Worm (Caenorhabditis elegans) whole organism, late embryonic: ENCODE results near the gene F56A11.6.

Source experiments
- C38D4.7 ChIP-seq: fragments of 200-800 bp; sonication (Bioruptor generic); optimal IDR thresholded peaks from 2 replicates; lab custom pipeline; 2018; ENCODE audit warnings: mild to moderate bottlenecking, missing genetic modification characterization, moderate library complexity, missing compliant biosample characterization
- F13H6.1 ChIP-seq: sonication (generic microtip); optimal IDR thresholded peaks from 2 replicates; lab custom pipeline; 2016; ENCODE audit warnings: missing genetic modification characterization, missing compliant biosample characterization
- T23F11.4 ChIP-seq: fragments of 200-800 bp; sonication (Bioruptor generic); optimal IDR thresholded peaks from 2 replicates; lab custom pipeline; 2018; ENCODE audit warnings: mild to moderate bottlenecking, missing genetic modification characterization, missing compliant biosample characterization
- ahr-1 ChIP-seq: sonication (generic microtip); optimal IDR thresholded peaks from 2 replicates; lab custom pipeline; 2016; ENCODE audit warnings: missing genetic modification characterization, missing compliant biosample characterization
- ceh-14 ChIP-seq: sonication (generic microtip); optimal IDR thresholded peaks from 2 replicates; lab custom pipeline; 2016; ENCODE audit warnings: missing genotype, missing genetic modification characterization, missing compliant biosample characterization
- ceh-19 ChIP-seq: fragments of 200-800 bp; sonication (Bioruptor generic); optimal IDR thresholded peaks from 2 replicates; lab custom pipeline; 2018; ENCODE audit warnings: mild to moderate bottlenecking, missing genetic modification characterization, missing compliant biosample characterization
- ceh-2 ChIP-seq: sonication (generic microtip); optimal IDR thresholded peaks from 2 replicates; lab custom pipeline; 2016; ENCODE audit warnings: missing genotype, missing genetic modification characterization, missing compliant biosample characterization
- ceh-30 ChIP-seq: fragments of 150-350 bp; optimal IDR thresholded peaks from 2 replicates; lab custom pipeline; 2014; ENCODE audit warnings: missing biosample characterization, missing genetic modification characterization
- ceh-45 ChIP-seq: fragments of 200-800 bp; sonication (Bioruptor generic); IDR thresholded peaks from 2 replicates; pipeline ENCODE4 v1.3.6; 2022; ENCODE audit warnings: missing genetic modification reagents, missing genetic modification characterization, missing compliant biosample characterization
- ceh-6 ChIP-seq: fragments of 200-800 bp; sonication (Bioruptor generic); optimal IDR thresholded peaks from 2 replicates; lab custom pipeline; 2018; ENCODE audit warnings: mild to moderate bottlenecking, missing genetic modification characterization, missing compliant biosample characterization
- ceh-9 ChIP-seq: sonication (generic microtip); optimal IDR thresholded peaks from 2 replicates; lab custom pipeline; 2016; ENCODE audit warnings: mild to moderate bottlenecking, missing genetic modification characterization, inconsistent platforms, missing compliant biosample characterization
- che-1 ChIP-seq: sonication (generic microtip); optimal IDR thresholded peaks from 2 replicates; lab custom pipeline; 2016; ENCODE audit warnings: mild to moderate bottlenecking, missing genetic modification characterization, missing compliant biosample characterization
- elt-2 ChIP-seq: sonication (generic microtip); optimal IDR thresholded peaks from 2 replicates; lab custom pipeline; 2016; ENCODE audit warnings: missing genetic modification reagents, missing genetic modification characterization, missing compliant biosample characterization
- fkh-10 ChIP-seq: fragments of 150-350 bp; optimal IDR thresholded peaks from 2 replicates; lab custom pipeline; 2014; ENCODE audit warnings: missing biosample characterization, missing genetic modification reagents, missing genetic modification characterization
- hlh-13 ChIP-seq: fragments of 200-800 bp; sonication (Bioruptor generic); optimal IDR thresholded peaks from 2 replicates; lab custom pipeline; 2018; ENCODE audit warnings: mild to moderate bottlenecking, missing genetic modification characterization, missing compliant biosample characterization
- hlh-15 ChIP-seq: sonication (generic microtip); optimal IDR thresholded peaks from 2 replicates; lab custom pipeline; 2016; ENCODE audit warnings: missing genetic modification characterization, missing compliant biosample characterization
- hlh-30 ChIP-seq: sonication (generic microtip); optimal IDR thresholded peaks from 2 replicates; lab custom pipeline; 2017; ENCODE audit warnings: antibody characterized with exemption, missing genetic modification characterization, missing compliant biosample characterization; ENCODE audit not compliant: insufficient read depth
- hlh-6 ChIP-seq: sonication (generic microtip); optimal IDR thresholded peaks from 2 replicates; lab custom pipeline; 2016; ENCODE audit warnings: missing genotype, missing genetic modification characterization, missing compliant biosample characterization
- lin-11 ChIP-seq: fragments of 200-800 bp; sonication (Bioruptor generic); optimal IDR thresholded peaks from 2 replicates; lab custom pipeline; 2018; ENCODE audit warnings: mild to moderate bottlenecking, missing genetic modification characterization, missing compliant biosample characterization
- odd-2 ChIP-seq: sonication (generic microtip); optimal IDR thresholded peaks from 2 replicates; lab custom pipeline; 2017; ENCODE audit warnings: antibody characterized with exemption, mild to moderate bottlenecking, missing genetic modification characterization, missing compliant biosample characterization
- pax-1 ChIP-seq: fragments of 150-350 bp; optimal IDR thresholded peaks from 2 replicates; lab custom pipeline; 2014; ENCODE audit warnings: missing biosample characterization, missing genetic modification characterization
- pha-4 ChIP-seq: fragments of 150-350 bp; optimal IDR thresholded peaks from 2 replicates; lab custom pipeline; 2018; ENCODE audit warnings: missing biosample characterization, missing genetic modification reagents, missing genetic modification characterization
- sox-2 ChIP-seq: fragments of 200-800 bp; sonication (Bioruptor generic); IDR thresholded peaks from 2 replicates; pipeline ENCODE4 v1.3.6; 2022; ENCODE audit warnings: missing genetic modification reagents, missing genetic modification characterization, missing compliant biosample characterization
- sox-4 ChIP-seq: sonication (generic microtip); optimal IDR thresholded peaks from 2 replicates; lab custom pipeline; 2017; ENCODE audit warnings: mild to moderate bottlenecking, missing genetic modification characterization, inconsistent platforms, missing compliant biosample characterization
- syd-9 ChIP-seq: sonication (generic microtip); optimal IDR thresholded peaks from 2 replicates; lab custom pipeline; 2016; ENCODE audit warnings: mild to moderate bottlenecking, missing genetic modification characterization, moderate library complexity, missing compliant biosample characterization
- tbx-2 ChIP-seq: sonication (generic microtip); optimal IDR thresholded peaks from 2 replicates; lab custom pipeline; 2016; ENCODE audit warnings: missing genetic modification characterization, missing compliant biosample characterization
- unc-3 ChIP-seq, 2 experiments: fragments of 200-800 bp in 1 of 2; sonication (Bioruptor generic) in 1 of 2; sonication (generic microtip) in 1 of 2; conservative IDR thresholded peaks in 1 of 2; optimal IDR thresholded peaks in 1 of 2; 2 replicates each; pipeline versions ENCODE4 v1.3.6 to Lab custom; 2016 to 2022; ENCODE audit warnings: missing compliant biosample characterization in 2 of 2, missing genetic modification characterization in 2 of 2, missing genetic modification reagents in 1 of 2
- unc-86 ChIP-seq: sonication (generic microtip); optimal IDR thresholded peaks from 2 replicates; lab custom pipeline; 2016; ENCODE audit warnings: missing genetic modification characterization, missing compliant biosample characterization

F56A11.6 gene

DNA sequence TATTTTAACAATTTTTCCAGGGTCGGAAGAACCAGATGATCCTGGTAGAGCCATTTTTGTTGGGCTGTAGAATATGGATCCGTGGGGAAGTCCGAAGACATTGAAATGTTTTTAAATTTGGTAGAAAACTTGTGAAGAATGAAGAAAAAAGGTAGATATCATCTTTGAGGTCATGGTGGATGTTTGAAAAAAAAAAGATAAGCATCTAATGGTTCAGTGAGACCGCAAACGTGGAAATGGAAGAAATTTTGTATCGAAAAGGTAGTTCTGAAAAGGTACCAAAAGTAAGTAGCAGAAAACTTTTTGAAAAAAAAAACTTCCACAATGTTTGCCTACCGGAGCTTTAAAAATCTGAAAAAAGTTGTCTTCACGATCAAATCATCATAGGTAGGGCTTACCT, 21.5 kb upstream of the F56A11.6 start, which contains the start of gene prmt-4:
TSS of gene prmt-4 (minus strand) at position 101 of the 400 bp plus-strand sequence.
- TF ChIP-seq hlh-15 (no peak), ceh-14 (tag; lab: Kevin White, UChicago) (no peak), che-1 (tag; lab: Kevin White, UChicago) (no peak), ceh-45 (no peak), ceh-6 (no peak), unc-3 (GFP tag; conservative IDR thresholded peaks at IDR 0.05; lab: Robert Waterston, UW) (no peak), unc-3 (tag; optimal IDR thresholded peaks at IDR 0.05; lab: Kevin White, UChicago) (no peak), pax-1 (tag; lab: Kevin White, UChicago) (no peak), ceh-30 (no peak), hlh-30 (tag; lab: Kevin White, UChicago) (no peak), hlh-6 (tag; lab: Kevin White, UChicago) (no peak), ceh-9 (tag; lab: Kevin White, UChicago) (no peak)

DNA sequence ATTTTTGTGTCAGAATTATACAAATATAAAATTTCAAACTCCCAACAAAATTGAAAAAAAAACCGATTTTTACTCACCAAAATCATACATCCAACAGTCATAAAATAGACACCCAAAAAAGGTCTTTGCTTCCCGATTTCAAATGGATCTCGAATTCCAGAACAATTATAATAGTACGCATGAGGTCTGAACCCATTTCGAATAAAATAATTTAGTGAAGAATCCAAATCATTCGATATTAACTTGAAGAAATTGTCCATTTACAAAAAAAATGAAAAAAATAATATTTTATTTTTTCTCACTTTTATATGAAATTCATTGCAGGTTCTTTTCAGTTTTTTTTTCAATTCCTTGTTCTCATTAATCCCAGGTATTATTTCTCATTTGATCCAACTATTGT, 19.6 kb upstream of the F56A11.6 start, which contains the start of gene srt-59:
TSS of gene srt-59 (minus strand) at position 101 of the 400 bp plus-strand sequence.
- TF ChIP-seq ceh-45 (no peak), ceh-9 (tag; lab: Kevin White, UChicago) (no peak), elt-2 (tag; lab: Kevin White, UChicago) (no peak), T23F11.4 (no peak), pax-1 (tag; lab: Kevin White, UChicago) (no peak)

DNA sequence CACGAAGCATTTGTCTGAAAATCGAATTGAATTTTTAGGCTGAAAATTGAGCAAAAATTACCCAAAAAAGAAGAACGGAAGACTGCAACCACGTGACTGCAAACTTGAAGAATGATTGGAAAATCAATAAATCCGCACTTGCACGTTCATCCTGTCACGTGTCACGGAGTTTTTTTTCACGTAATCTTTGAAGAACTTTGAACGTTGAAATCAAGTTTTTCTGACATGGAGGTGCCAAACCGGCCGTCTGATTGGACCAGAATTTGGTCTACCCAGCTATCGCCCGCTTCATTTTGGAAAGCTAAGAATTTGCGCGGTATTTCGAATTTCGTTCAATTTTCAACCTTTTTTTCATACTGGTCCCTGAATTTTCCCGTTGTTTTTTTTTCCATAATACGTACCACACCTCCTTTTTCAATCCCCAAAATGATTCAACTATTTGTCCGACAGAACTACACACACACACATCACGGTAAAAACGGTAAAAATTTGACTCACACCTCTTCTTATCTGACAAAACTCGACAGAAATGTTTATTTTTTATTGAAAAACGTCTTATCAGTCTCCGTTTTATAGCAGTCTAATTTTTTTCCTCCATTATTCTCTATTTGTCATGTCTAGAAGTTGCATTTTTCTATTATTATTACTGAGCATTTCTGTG, 14.4 kb upstream of the F56A11.6 start, which contains the start of the genes C18H7.7 and C18H7.11:
TSS of gene C18H7.7 (minus strand) at position 101 of the 661 bp plus-strand sequence.
TSS of gene C18H7.11 (plus strand) at position 611 of the 661 bp plus-strand sequence.
- no peak for TF ChIP-seq F13H6.1 (tag; lab: Kevin White, UChicago)
- peak; percentile 9 for TF ChIP-seq hlh-30 (tag; lab: Kevin White, UChicago)
- TF ChIP-seq ceh-2: no peak
- TF ChIP-seq, all 69 proteins: peak for 1

DNA sequence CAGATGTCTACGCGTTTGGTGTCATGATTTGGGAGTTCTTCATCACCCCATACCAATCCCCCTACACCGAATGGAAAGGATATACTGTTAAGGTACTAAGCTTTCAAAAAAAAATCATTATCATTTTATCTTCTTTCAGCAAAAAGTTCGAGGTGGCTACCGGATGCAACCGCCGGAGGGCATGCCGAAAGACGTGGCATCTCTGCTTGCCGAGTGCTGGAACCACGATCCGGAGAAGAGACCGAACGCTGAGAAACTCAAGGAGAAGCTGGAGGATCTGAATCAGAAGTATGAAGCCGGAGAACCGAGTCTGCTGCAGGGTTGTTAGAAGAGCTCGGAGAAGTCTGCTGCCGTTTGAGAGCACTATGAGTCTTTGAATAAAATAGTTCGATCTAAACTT, 12.8 kb upstream of the F56A11.6 start:
- TF ChIP-seq F13H6.1 (tag; lab: Kevin White, UChicago) (no peak), ceh-6 (no peak), sox-2 (GFP tag; lab: Robert Waterston, UW) (no peak), lin-11 (tag; lab: Kevin White, UChicago) (no peak), hlh-13 (GFP tag; lab: Kevin White, UChicago) (no peak), ceh-14 (tag; lab: Kevin White, UChicago) (no peak), ceh-30 (no peak), pha-4 (tag; lab: Kevin White, UChicago) (no peak), syd-9 (no peak)
- TF ChIP-seq, all 69 proteins: peak for 0

DNA sequence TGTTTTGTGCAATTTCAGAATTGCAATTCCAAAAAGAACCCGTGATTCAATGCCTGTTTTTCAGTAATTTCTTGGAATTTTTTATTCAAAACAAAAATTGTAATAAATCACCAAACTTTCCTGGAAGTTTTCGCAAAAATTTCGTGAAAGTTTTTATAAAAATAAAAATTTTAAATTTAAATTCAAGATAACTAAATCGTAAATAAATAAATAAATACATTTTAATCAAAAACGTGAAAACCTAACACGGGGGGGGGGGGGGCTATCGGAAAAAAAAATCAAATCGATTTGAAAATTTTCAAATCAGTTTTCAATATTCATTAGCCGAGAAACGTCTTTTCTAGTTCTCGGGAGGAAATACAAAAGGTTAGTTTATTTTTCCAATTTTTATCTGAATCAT, 11.0 kb upstream of the F56A11.6 start, which contains the start of gene C18H7.4:
TSS of gene C18H7.4 (plus strand) at position 301 of the 400 bp plus-strand sequence.
- no peak for TF ChIP-seq ahr-1 (tag; lab: Kevin White, UChicago)
- TF ChIP-seq sox-2 (GFP tag; lab: Robert Waterston, UW): no peak
- no peak for TF ChIP-seq sox-4 (tag; lab: Kevin White, UChicago)
- TF ChIP-seq ceh-19 (GFP tag; lab: Kevin White, UChicago): no peak
- TF ChIP-seq unc-86 (tag; lab: Kevin White, UChicago): no peak
- TF ChIP-seq pax-1 (tag; lab: Kevin White, UChicago): no peak
- no peak for TF ChIP-seq hlh-30 (tag; lab: Kevin White, UChicago)
- TF ChIP-seq ceh-6: no peak
- TF ChIP-seq C38D4.7 (GFP tag; lab: Kevin White, UChicago): no peak
- no peak for TF ChIP-seq fkh-10 (GFP tag; lab: Kevin White, UChicago)
- TF ChIP-seq odd-2 (tag; lab: Kevin White, UChicago): no peak
- TF ChIP-seq F13H6.1 (tag; lab: Kevin White, UChicago): no peak
- TF ChIP-seq tbx-2: no peak
